Fruit fly (Drosophila melanogaster) whole organism, embryonic: ENCODE results near the gene CG15740.

Source experiments
- Abd-B ChIP-seq: fragments of 200-800 bp; sonication (Bioruptor generic); optimal IDR thresholded peaks from 2 replicates; lab custom pipeline; 2018; ENCODE audit warnings: missing biosample characterization, mild to moderate bottlenecking, missing genetic modification characterization, moderate library complexity
- Awh ChIP-seq: fragments of 200-800 bp; sonication (Bioruptor generic); IDR thresholded peaks from 2 replicates; pipeline ENCODE4, ENCODE4 v1.3.6; 2022; ENCODE audit warnings: missing biosample characterization, missing genetic modification characterization
- Bteb2 ChIP-seq: fragments of 200-800 bp; sonication (Bioruptor generic); optimal IDR thresholded peaks from 2 replicates; lab custom pipeline; 2016; ENCODE audit warnings: missing biosample characterization, missing genetic modification characterization
- CG12659 ChIP-seq: fragments of 200-800 bp; sonication (Bioruptor generic); optimal IDR thresholded peaks from 3 replicates; lab custom pipeline; 2017; ENCODE audit warnings: mild to moderate bottlenecking, missing biosample characterization, missing genetic modification reagents, missing genetic modification characterization
- CG12769 ChIP-seq: fragments of 200-800 bp; sonication (Bioruptor generic); optimal IDR thresholded peaks from 2 replicates; lab custom pipeline; 2019; ENCODE audit warnings: missing biosample characterization, mild to moderate bottlenecking, missing genetic modification characterization, moderate library complexity
- CG13894 ChIP-seq: fragments of 200-800 bp; sonication (Bioruptor generic); optimal IDR thresholded peaks from 3 replicates; lab custom pipeline; 2018; ENCODE audit warnings: missing biosample characterization, mild to moderate bottlenecking, missing genetic modification characterization, moderate library complexity
- CG15011 ChIP-seq: fragments of 200-800 bp; sonication (Bioruptor generic); optimal IDR thresholded peaks from 3 replicates; lab custom pipeline; 2018; ENCODE audit warnings: missing biosample characterization, mild to moderate bottlenecking, missing genetic modification characterization
- CG18011 ChIP-seq: fragments of 200-800 bp; sonication (Bioruptor generic); optimal IDR thresholded peaks from 2 replicates; lab custom pipeline; 2017; ENCODE audit warnings: missing biosample characterization, missing genetic modification characterization, mild to moderate bottlenecking, moderate library complexity, missing genotype
- CG2120 ChIP-seq: fragments of 200-800 bp; sonication (Bioruptor generic); optimal IDR thresholded peaks from 3 replicates; lab custom pipeline; 2016; ENCODE audit warnings: missing biosample characterization, missing genetic modification characterization
- CG2199 ChIP-seq: fragments of 200-800 bp; sonication (Bioruptor generic); IDR thresholded peaks from 3 replicates; pipeline ENCODE4 v1.3.6; 2022; ENCODE audit warnings: missing biosample characterization, missing genetic modification characterization
- CG2712 ChIP-seq: fragments of 200-800 bp; optimal IDR thresholded peaks from 3 replicates; lab custom pipeline; 2019; ENCODE audit warnings: missing biosample characterization, mild to moderate bottlenecking, missing genetic modification characterization, moderate library complexity
- CG31365 ChIP-seq: fragments of 200-800 bp; sonication (Bioruptor generic); optimal IDR thresholded peaks from 2 replicates; lab custom pipeline; 2018; ENCODE audit warnings: missing biosample characterization, mild to moderate bottlenecking, missing genetic modification characterization
- CG31441 ChIP-seq: fragments of 200-800 bp; sonication (Bioruptor generic); IDR thresholded peaks from 2 replicates; pipeline ENCODE4 v1.3.6; 2022; ENCODE audit warnings: missing biosample characterization, missing genetic modification characterization
- CG32772 ChIP-seq: fragments of 200-800 bp; sonication (Bioruptor generic); IDR thresholded peaks from 2 replicates; pipeline ENCODE4 v1.3.6; 2022; ENCODE audit warnings: missing biosample characterization, missing genetic modification characterization
- CG34376 ChIP-seq: fragments of 200-800 bp; sonication (Bioruptor generic); optimal IDR thresholded peaks from 2 replicates; lab custom pipeline; 2018; ENCODE audit warnings: missing biosample characterization, mild to moderate bottlenecking, missing genetic modification characterization
- CG43689 ChIP-seq: fragments of 200-800 bp; sonication (Bioruptor generic); IDR thresholded peaks from 2 replicates; pipeline ENCODE4 v1.3.6; 2022; ENCODE audit warnings: missing biosample characterization, missing genetic modification characterization
- CG6854 ChIP-seq: fragments of 200-800 bp; sonication (Bioruptor generic); optimal IDR thresholded peaks from 3 replicates; lab custom pipeline; 2017; ENCODE audit warnings: missing biosample characterization, mild to moderate bottlenecking, missing genetic modification characterization
- CG7372 ChIP-seq: fragments of 200-800 bp; sonication (Bioruptor generic); IDR thresholded peaks from 2 replicates; pipeline ENCODE4 v1.3.6; 2022; ENCODE audit warnings: missing biosample characterization, missing genetic modification characterization
- CG8388 ChIP-seq: fragments of 200-800 bp; sonication (Bioruptor generic); optimal IDR thresholded peaks from 2 replicates; lab custom pipeline; 2019; ENCODE audit warnings: missing biosample characterization, mild to moderate bottlenecking, missing genetic modification characterization, moderate library complexity
- Doc2 ChIP-seq: fragments of 200-800 bp; sonication (Bioruptor generic); IDR thresholded peaks from 2 replicates; pipeline ENCODE4 v1.3.6; 2022; ENCODE audit warnings: missing biosample characterization, missing genetic modification characterization
- Doc3 ChIP-seq: fragments of 200-800 bp; sonication (Bioruptor generic); IDR thresholded peaks from 3 replicates; pipeline ENCODE4 v1.3.6; 2022; ENCODE audit warnings: missing biosample characterization, missing genetic modification characterization; ENCODE audit not compliant: partially characterized antibody
- Ets65A ChIP-seq: fragments of 200-800 bp; sonication (Bioruptor generic); peaks from one replicate; lab custom pipeline; 2016; ENCODE audit warnings: missing biosample characterization, missing genetic modification characterization
- Mad ChIP-seq: fragments of 200-800 bp; sonication (Bioruptor generic); optimal IDR thresholded peaks from 2 replicates; lab custom pipeline; 2016; ENCODE audit warnings: missing biosample characterization, missing genetic modification characterization
- Med ChIP-seq: fragments of 200-800 bp; sonication (Bioruptor generic); peaks from one replicate; lab custom pipeline; 2016; ENCODE audit warnings: missing biosample characterization, missing genetic modification characterization, mild to moderate bottlenecking, inconsistent platforms, moderate library complexity
- NfI ChIP-seq: fragments of 200-800 bp; sonication (Bioruptor generic); optimal IDR thresholded peaks from 3 replicates; lab custom pipeline; 2018; ENCODE audit warnings: missing biosample characterization, mild to moderate bottlenecking, missing genetic modification characterization, moderate library complexity
- Pdp1 ChIP-seq, 2 experiments: fragments of 200-800 bp; sonication (Bioruptor generic); optimal IDR thresholded peaks; 3 replicates each; lab custom pipeline; 2016; ENCODE audit warnings: missing biosample characterization in 2 of 2, missing genetic modification characterization in 2 of 2, mild to moderate bottlenecking in 1 of 2, moderate library complexity in 1 of 2
- Sox102F ChIP-seq: fragments of 200-800 bp; sonication (Bioruptor generic); optimal IDR thresholded peaks from 2 replicates; lab custom pipeline; 2018; ENCODE audit warnings: missing biosample characterization, mild to moderate bottlenecking, missing genetic modification characterization, moderate library complexity
- Xbp1 ChIP-seq: fragments of 200-800 bp; sonication (Bioruptor generic); optimal IDR thresholded peaks from 3 replicates; lab custom pipeline; 2016; ENCODE audit warnings: missing biosample characterization, mild to moderate bottlenecking, missing genetic modification characterization
- bab2 ChIP-seq: fragments of 200-800 bp; sonication (Bioruptor generic); optimal IDR thresholded peaks from 2 replicates; lab custom pipeline; 2016; ENCODE audit warnings: missing biosample characterization, missing genetic modification characterization
- cato ChIP-seq: fragments of 200-800 bp; sonication (Bioruptor generic); optimal IDR thresholded peaks from 2 replicates; lab custom pipeline; 2016; ENCODE audit warnings: missing biosample characterization, missing genetic modification characterization, borderline replicate concordance
- cg ChIP-seq: fragments of 200-800 bp; sonication (Bioruptor generic); optimal IDR thresholded peaks from 3 replicates; lab custom pipeline; 2019; ENCODE audit warnings: missing biosample characterization, mild to moderate bottlenecking, missing genetic modification characterization, moderate library complexity
- exex ChIP-seq: fragments of 200-800 bp; sonication (Bioruptor generic); optimal IDR thresholded peaks from 4 replicates; lab custom pipeline; 2018; ENCODE audit warnings: missing biosample characterization, mild to moderate bottlenecking, missing genetic modification characterization, moderate library complexity
- grau ChIP-seq: fragments of 200-800 bp; optimal IDR thresholded peaks from 3 replicates; lab custom pipeline; 2019; ENCODE audit warnings: missing biosample characterization, mild to moderate bottlenecking, missing genetic modification characterization, moderate library complexity
- grn ChIP-seq: fragments of 200-800 bp; sonication (Bioruptor generic); optimal IDR thresholded peaks from 3 replicates; lab custom pipeline; 2017; ENCODE audit warnings: missing biosample characterization, missing genetic modification characterization
- klu ChIP-seq: fragments of 200-800 bp; sonication (Bioruptor generic); IDR thresholded peaks from 2 replicates; pipeline ENCODE4 v1.3.6; 2022; ENCODE audit warnings: missing biosample characterization, missing genetic modification characterization
- lilli ChIP-seq: fragments of 200-800 bp; sonication (Bioruptor generic); optimal IDR thresholded peaks from 3 replicates; lab custom pipeline; 2016; ENCODE audit warnings: missing biosample characterization, missing genetic modification characterization
- lmd ChIP-seq: fragments of 200-800 bp; sonication (Bioruptor generic); IDR thresholded peaks from 2 replicates; pipeline ENCODE4 v1.3.6; 2022; ENCODE audit warnings: missing biosample characterization, missing genetic modification characterization
- mirr ChIP-seq: fragments of 200-800 bp; sonication (Bioruptor generic); optimal IDR thresholded peaks from 3 replicates; lab custom pipeline; 2018; ENCODE audit warnings: missing biosample characterization, mild to moderate bottlenecking, missing genetic modification characterization
- nmo ChIP-seq: fragments of 200-800 bp; sonication (Bioruptor generic); optimal IDR thresholded peaks from 2 replicates; lab custom pipeline; 2018; ENCODE audit warnings: missing biosample characterization, mild to moderate bottlenecking, missing genetic modification characterization, moderate library complexity
- pum ChIP-seq: fragments of 200-800 bp; sonication (Bioruptor generic); optimal IDR thresholded peaks from 2 replicates; lab custom pipeline; 2016; ENCODE audit warnings: missing biosample characterization, missing genetic modification characterization
- row ChIP-seq: fragments of 200-800 bp; sonication (Bioruptor generic); IDR thresholded peaks from 3 replicates; pipeline ENCODE4 v1.3.6; 2022; ENCODE audit warnings: missing biosample characterization, missing genetic modification characterization
- sd ChIP-seq: fragments of 200-800 bp; sonication (Bioruptor generic); optimal IDR thresholded peaks from 3 replicates; lab custom pipeline; 2018; ENCODE audit warnings: missing biosample characterization, mild to moderate bottlenecking, missing genetic modification characterization, moderate library complexity
- so ChIP-seq: fragments of 200-800 bp; sonication (Bioruptor generic); IDR thresholded peaks from 3 replicates; pipeline ENCODE4 v1.3.6; 2022; ENCODE audit warnings: missing biosample characterization, missing genetic modification characterization
- sug ChIP-seq: fragments of 200-800 bp; optimal IDR thresholded peaks from 2 replicates; lab custom pipeline; 2019; ENCODE audit warnings: missing biosample characterization, mild to moderate bottlenecking, missing genetic modification characterization, moderate library complexity
- zen ChIP-seq: fragments of 200-800 bp; sonication (Bioruptor generic); optimal IDR thresholded peaks from 3 replicates; lab custom pipeline; 2018; ENCODE audit warnings: missing biosample characterization, mild to moderate bottlenecking, missing genetic modification characterization, moderate library complexity

The CG15740 gene

DNA sequence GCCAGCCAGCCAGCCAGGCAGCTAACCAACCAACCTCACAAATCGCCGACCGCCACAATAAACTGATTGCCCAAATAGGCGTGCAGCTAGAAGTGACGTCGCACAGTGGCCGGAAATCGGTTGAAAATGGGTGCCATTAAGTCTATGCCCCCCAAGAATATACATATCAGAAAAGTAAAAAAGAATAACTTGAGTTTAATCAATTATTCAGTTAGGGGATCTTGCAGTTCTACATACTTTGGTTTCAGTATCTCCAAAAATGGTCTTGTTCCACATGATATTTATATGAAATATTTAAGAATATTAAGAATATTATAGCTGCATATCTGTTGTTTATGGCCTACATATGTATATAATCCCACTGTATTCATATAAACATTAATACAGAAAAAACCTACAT is 39.5 kb upstream of the CG15740 start (continued):
- TF ChIP-seq CG13894: peak; percentile 7
- no peak for TF ChIP-seq CG7372
- TF ChIP-seq sug (tag; lab: Kevin White, UChicago): peak; percentile 47
- peak; percentile 50; the same call in 1 of the 2 replicates for TF ChIP-seq lmd (GFP tag; lab: Robert Waterston, UW)
- 0 out of 2 replicates have a peak, but pooled peaks have one; percentile 33 for TF ChIP-seq CG31441
- peak; percentile 44 for TF ChIP-seq Sox102F (GFP tag; lab: Kevin White, UChicago)
- peak; percentile 34; the same call in 1 of the 3 replicates for TF ChIP-seq CG2199 (GFP tag; lab: Robert Waterston, UW)
- TF ChIP-seq Abd-B: peak; percentile 43
- TF ChIP-seq grau: peak; percentile 67
- TF ChIP-seq CG6854 (GFP tag; lab: Kevin White, UChicago): peak; percentile 24
- no peak for TF ChIP-seq CG12769 (tag; lab: Kevin White, UChicago)
- TF ChIP-seq CG18011: peak; percentile 6
- no peak for TF ChIP-seq cato (GFP tag; lab: Kevin White, UChicago)
- TF ChIP-seq, all 482 proteins: peak for 131

DNA sequence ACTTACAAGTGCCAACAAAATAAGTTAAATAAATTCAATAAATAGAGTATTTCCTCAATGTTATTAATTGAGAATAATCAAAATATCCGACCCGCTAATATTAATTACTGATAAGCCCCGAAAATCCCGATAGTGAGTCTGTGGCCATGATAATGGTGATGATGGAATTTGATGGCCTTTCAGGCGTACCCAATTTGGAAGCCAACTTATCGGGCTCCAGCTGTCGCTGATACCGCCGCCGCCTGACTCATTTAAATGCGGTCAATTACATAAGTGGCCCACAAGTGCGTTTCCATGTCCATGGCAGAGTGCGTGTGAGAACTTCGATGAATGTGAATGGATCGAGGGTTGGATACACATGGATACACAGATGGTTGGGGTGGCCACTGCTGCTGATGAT is 38.2 kb upstream of the CG15740 start:
- TF ChIP-seq Med (GFP tag; lab: Kevin White, UChicago) (peak; percentile 28), pum (GFP tag; lab: Kevin White, UChicago) (no peak), CG34376 (GFP tag; lab: Kevin White, UChicago) (peak; percentile 58), Pdp1 (GFP tag; optimal IDR thresholded peaks at IDR 0.05; lab: Kevin White, UChicago) (peak in 1 of 2 experiments; percentile 89), CG15011 (GFP tag; lab: Kevin White, UChicago) (no peak), sd (tag; lab: Kevin White, UChicago) (peak; percentile 57), exex (tag; lab: Kevin White, UChicago) (peak; percentile 85), CG7372 (no peak), Awh (GFP tag; lab: Robert Waterston, UW) (no peak), CG2120 (GFP tag; lab: Kevin White, UChicago) (no peak), grn (GFP tag; lab: Kevin White, UChicago) (peak; percentile 31), mirr (GFP tag; lab: Kevin White, UChicago) (peak; percentile 30), CG12659 (GFP tag; lab: Kevin White, UChicago) (no peak), sug (tag; lab: Kevin White, UChicago) (peak; percentile 51), Bteb2 (no peak), lilli (GFP tag; lab: Kevin White, UChicago) (peak; percentile 10)
- TF ChIP-seq, all 482 proteins: peak for 9

DNA sequence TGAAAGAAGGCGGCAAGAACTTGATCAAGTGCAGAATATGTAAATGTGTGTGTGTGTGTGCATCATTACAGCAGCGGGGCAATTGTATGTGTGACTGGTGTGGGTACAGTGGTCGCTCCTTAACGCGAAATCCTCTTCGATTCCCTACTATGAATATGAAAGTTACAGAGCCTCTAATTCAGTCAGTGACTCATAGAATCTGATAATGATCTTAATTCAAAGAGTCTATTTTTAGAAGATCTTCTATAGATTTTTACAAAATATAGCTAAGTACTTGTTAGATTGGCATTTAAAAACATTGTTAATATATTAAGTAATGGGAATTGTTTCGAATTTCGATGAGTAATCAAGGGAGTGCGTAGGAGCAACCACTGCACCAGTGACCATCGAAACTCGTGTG is 36.5 kb upstream of the CG15740 start:
- TF ChIP-seq CG8388 (GFP tag; lab: Kevin White, UChicago): no peak
- no peak for TF ChIP-seq zen (tag; lab: Kevin White, UChicago)
- peak; percentile 68 for TF ChIP-seq grau
- TF ChIP-seq klu (GFP tag; lab: Robert Waterston, UW): no peak
- no peak for TF ChIP-seq NfI
- TF ChIP-seq row (GFP tag; lab: Robert Waterston, UW): peak; percentile 8; the same call in 1 of the 3 replicates
- no peak for TF ChIP-seq Xbp1 (GFP tag; lab: Kevin White, UChicago)
- TF ChIP-seq Doc3: no peak
- TF ChIP-seq bab2 (GFP tag; lab: Kevin White, UChicago): no peak
- TF ChIP-seq CG43689 (GFP tag; lab: Robert Waterston, UW): no peak
- no peak for TF ChIP-seq Ets65A (GFP tag; lab: Kevin White, UChicago)
- no peak for TF ChIP-seq Doc2 (GFP tag; lab: Robert Waterston, UW)
- TF ChIP-seq nmo (GFP tag; lab: Kevin White, UChicago): no peak
- TF ChIP-seq cg (GFP tag; lab: Kevin White, UChicago): peak; percentile 22
- no peak for TF ChIP-seq CG31365 (tag; lab: Kevin White, UChicago)
- TF ChIP-seq CG2712 (tag; lab: Kevin White, UChicago): no peak
- TF ChIP-seq Mad: no peak
- no peak for TF ChIP-seq so (GFP tag; lab: Robert Waterston, UW)
- TF ChIP-seq CG32772 (GFP tag; lab: Robert Waterston, UW): no peak
